Worm (Caenorhabditis elegans): ENCODE measurements around the gene pgp-5.
A peak's percentile ranks its signal among the peaks of the same experiment; 100 is the strongest.

Gene pgp-5

DNA sequence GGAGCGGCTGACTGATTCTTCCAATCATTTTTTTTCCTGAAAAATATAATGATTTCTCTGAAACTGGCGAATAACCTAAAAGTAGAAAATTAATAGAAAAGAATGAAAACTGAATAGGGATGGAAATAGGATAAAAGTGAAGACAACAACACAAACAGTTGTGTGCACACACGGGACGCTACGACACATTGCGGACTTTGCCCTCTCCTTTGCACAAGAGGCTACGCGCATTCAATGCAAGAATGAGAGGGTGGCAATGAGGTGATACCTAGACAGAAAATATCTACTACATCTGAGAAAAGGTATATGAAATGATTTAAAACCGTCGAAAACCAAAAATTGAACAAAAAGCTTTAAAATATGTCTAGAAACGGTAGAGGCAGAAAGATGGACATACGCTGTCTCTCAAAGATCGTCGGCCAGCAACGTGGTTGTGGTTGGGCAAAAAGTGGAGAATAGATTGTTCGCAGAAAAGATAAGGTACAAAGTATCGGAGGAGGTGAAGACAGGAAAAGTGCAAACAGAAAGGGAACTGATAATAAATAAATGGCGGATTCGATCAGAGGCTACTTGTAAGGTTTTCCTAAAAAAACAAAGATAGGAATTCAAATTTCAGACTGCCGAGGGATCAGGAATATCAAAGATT lies 41.1 kb upstream of the pgp-5 start, which contains the start of gene suca-1:
Gene suca-1, minus strand, starts transcription at position 36 of the 646 bp plus-strand sequence.
- TF ChIP-seq hlh-8 (tag; optimal IDR thresholded peaks at IDR 0.05) (no peak), mec-3 (tag; optimal IDR thresholded peaks at IDR 0.05; ENCODE audit: borderline replicate concordance) (no peak), fkh-10 (GFP tag; optimal IDR thresholded peaks at IDR 0.05) (no peak), gmeb-2 (tag; optimal IDR thresholded peaks at IDR 0.05) (peak; percentile 14), lin-11 (tag; optimal IDR thresholded peaks at IDR 0.05) (no peak), ceh-45 (GFP tag; IDR thresholded peaks at IDR 0.05) (0 out of 2 replicates have a peak, but pooled peaks have one; percentile 22), tbx-2 (tag; optimal IDR thresholded peaks at IDR 0.05) (peak; percentile 71), ama-1 (optimal IDR thresholded peaks at IDR 0.05) (no peak), ceh-31 (tag; optimal IDR thresholded peaks at IDR 0.05) (peak; percentile 19), fax-1 (tag; optimal IDR thresholded peaks at IDR 0.05) (no peak), Y22D7AL.16 (tag; optimal IDR thresholded peaks at IDR 0.05) (no peak), unc-86 (tag; optimal IDR thresholded peaks at IDR 0.05) (no peak), unc-3 (GFP tag; conservative IDR thresholded peaks at IDR 0.05) (no peak), unc-3 (tag; optimal IDR thresholded peaks at IDR 0.05) (no peak), ztf-16 (tag; optimal IDR thresholded peaks at IDR 0.05) (no peak), ceh-2 (tag; optimal IDR thresholded peaks at IDR 0.05) (peak; percentile 33), C08G9.2 (tag; optimal IDR thresholded peaks at IDR 0.05) (peak; percentile 8), zip-5 (tag; optimal IDR thresholded peaks at IDR 0.05) (no peak), K02D7.2 (tag; optimal IDR thresholded peaks at IDR 0.05) (peak; percentile 11), ceh-9 (tag; optimal IDR thresholded peaks at IDR 0.05) (no peak), eyg-1 (tag; optimal IDR thresholded peaks at IDR 0.05) (no peak), ceh-6 (GFP tag; optimal IDR thresholded peaks at IDR 0.05) (no peak), hlh-30 (tag; optimal IDR thresholded peaks at IDR 0.05; ENCODE audit: insufficient read depth) (peak; percentile 2), C38D4.7 (GFP tag; optimal IDR thresholded peaks at IDR 0.05) (peak; percentile 14), sdc-2 (tag; optimal IDR thresholded peaks at IDR 0.05) (peak; percentile 51), sox-4 (tag; optimal IDR thresholded peaks at IDR 0.05) (no peak), ceh-30 (tag; optimal IDR thresholded peaks at IDR 0.05) (peak; percentile 58), ceh-34 (tag; optimal IDR thresholded peaks at IDR 0.05) (peak; percentile 51), unc-42 (tag; optimal IDR thresholded peaks at IDR 0.05) (peak; percentile 3), pax-1 (tag; optimal IDR thresholded peaks at IDR 0.05) (no peak), ets-4 (tag; optimal IDR thresholded peaks at IDR 0.05) (no peak), pag-3 (tag; optimal IDR thresholded peaks at IDR 0.05; ENCODE audit: borderline replicate concordance) (no peak), fkh-6 (tag; optimal IDR thresholded peaks at IDR 0.05) (no peak), sox-2 (GFP tag; IDR thresholded peaks at IDR 0.05) (no peak), hlh-6 (tag; optimal IDR thresholded peaks at IDR 0.05) (peak; percentile 36), syd-9 (tag; optimal IDR thresholded peaks at IDR 0.05) (no peak), npax-4 (tag; optimal IDR thresholded peaks at IDR 0.05) (no peak), hlh-15 (tag; optimal IDR thresholded peaks at IDR 0.05) (no peak), ceh-18 (tag; optimal IDR thresholded peaks at IDR 0.05) (peak; percentile 34), ceh-19 (GFP tag; optimal IDR thresholded peaks at IDR 0.05) (peak; percentile 1), dve-1 (tag; optimal IDR thresholded peaks at IDR 0.05) (no peak), nfya-1 (tag; optimal IDR thresholded peaks at IDR 0.05) (peak; percentile 67), pqm-1 (tag; optimal IDR thresholded peaks at IDR 0.05) (no peak), hlh-13 (GFP tag; optimal IDR thresholded peaks at IDR 0.05) (no peak), elt-4 (tag; optimal IDR thresholded peaks at IDR 0.05) (no peak), odd-2 (tag; optimal IDR thresholded peaks at IDR 0.05) (no peak), ceh-22 (tag; optimal IDR thresholded peaks at IDR 0.05) (no peak), ahr-1 (tag; optimal IDR thresholded peaks at IDR 0.05) (no peak), elt-2 (tag; optimal IDR thresholded peaks at IDR 0.05) (peak; percentile 41), che-1 (tag; optimal IDR thresholded peaks at IDR 0.05) (no peak), tbx-7 (tag; optimal IDR thresholded peaks at IDR 0.05) (no peak), rnt-1 (tag; optimal IDR thresholded peaks at IDR 0.05) (no peak), nhr-11 (tag; optimal IDR thresholded peaks at IDR 0.05) (no peak)
